Worm (Caenorhabditis elegans) whole organism, late embryonic: ENCODE data around the gene C23G10.1.

Experiments
- F13H6.1 ChIP-seq: sonication (generic microtip); optimal IDR thresholded peaks from 2 replicates; lab custom pipeline; 2016; ENCODE audit warnings: missing genetic modification characterization, missing compliant biosample characterization
- ahr-1 ChIP-seq: sonication (generic microtip); optimal IDR thresholded peaks from 2 replicates; lab custom pipeline; 2016; ENCODE audit warnings: missing genetic modification characterization, missing compliant biosample characterization
- ama-1 ChIP-seq: fragments of 150-350 bp; optimal IDR thresholded peaks from 2 replicates; lab custom pipeline; 2014
- ceh-14 ChIP-seq: sonication (generic microtip); optimal IDR thresholded peaks from 2 replicates; lab custom pipeline; 2016; ENCODE audit warnings: missing genotype, missing genetic modification characterization, missing compliant biosample characterization
- ceh-18 ChIP-seq: sonication (generic microtip); optimal IDR thresholded peaks from 2 replicates; lab custom pipeline; 2016; ENCODE audit warnings: missing genetic modification characterization, missing compliant biosample characterization
- ceh-19 ChIP-seq: fragments of 200-800 bp; sonication (Bioruptor generic); optimal IDR thresholded peaks from 2 replicates; lab custom pipeline; 2018; ENCODE audit warnings: mild to moderate bottlenecking, missing genetic modification characterization, missing compliant biosample characterization
- ceh-2 ChIP-seq: sonication (generic microtip); optimal IDR thresholded peaks from 2 replicates; lab custom pipeline; 2016; ENCODE audit warnings: missing genotype, missing genetic modification characterization, missing compliant biosample characterization
- ceh-22 ChIP-seq: sonication (generic microtip); optimal IDR thresholded peaks from 2 replicates; lab custom pipeline; 2017; ENCODE audit warnings: missing biosample characterization, missing genetic modification characterization
- ceh-31 ChIP-seq: sonication (generic microtip); optimal IDR thresholded peaks from 2 replicates; lab custom pipeline; 2016; ENCODE audit warnings: missing genetic modification characterization, missing compliant biosample characterization
- ceh-48 ChIP-seq: sonication (generic microtip); optimal IDR thresholded peaks from 2 replicates; lab custom pipeline; 2016; ENCODE audit warnings: missing genetic modification characterization, inconsistent platforms, missing compliant biosample characterization
- ceh-9 ChIP-seq: sonication (generic microtip); optimal IDR thresholded peaks from 2 replicates; lab custom pipeline; 2016; ENCODE audit warnings: mild to moderate bottlenecking, missing genetic modification characterization, inconsistent platforms, missing compliant biosample characterization
- elt-2 ChIP-seq: sonication (generic microtip); optimal IDR thresholded peaks from 2 replicates; lab custom pipeline; 2016; ENCODE audit warnings: missing genetic modification reagents, missing genetic modification characterization, missing compliant biosample characterization
- ets-4 ChIP-seq: sonication (generic microtip); optimal IDR thresholded peaks from 2 replicates; lab custom pipeline; 2016; ENCODE audit warnings: missing genetic modification characterization, missing compliant biosample characterization
- fkh-10 ChIP-seq: fragments of 150-350 bp; optimal IDR thresholded peaks from 2 replicates; lab custom pipeline; 2014; ENCODE audit warnings: missing biosample characterization, missing genetic modification reagents, missing genetic modification characterization
- fkh-6 ChIP-seq: sonication (generic microtip); optimal IDR thresholded peaks from 2 replicates; lab custom pipeline; 2016; ENCODE audit warnings: missing genetic modification characterization, missing compliant biosample characterization
- gmeb-2 ChIP-seq: sonication (generic microtip); optimal IDR thresholded peaks from 2 replicates; lab custom pipeline; 2016; ENCODE audit warnings: missing genetic modification characterization, inconsistent platforms, missing compliant biosample characterization
- hlh-13 ChIP-seq: fragments of 200-800 bp; sonication (Bioruptor generic); optimal IDR thresholded peaks from 2 replicates; lab custom pipeline; 2018; ENCODE audit warnings: mild to moderate bottlenecking, missing genetic modification characterization, missing compliant biosample characterization
- hlh-30 ChIP-seq: sonication (generic microtip); optimal IDR thresholded peaks from 2 replicates; lab custom pipeline; 2017; ENCODE audit warnings: antibody characterized with exemption, missing genetic modification characterization, missing compliant biosample characterization; ENCODE audit not compliant: insufficient read depth
- hlh-6 ChIP-seq: sonication (generic microtip); optimal IDR thresholded peaks from 2 replicates; lab custom pipeline; 2016; ENCODE audit warnings: missing genotype, missing genetic modification characterization, missing compliant biosample characterization
- hlh-8 ChIP-seq: sonication (generic microtip); optimal IDR thresholded peaks from 2 replicates; lab custom pipeline; 2016; ENCODE audit warnings: missing genotype, missing genetic modification characterization, missing compliant biosample characterization
- lim-6 ChIP-seq: sonication (generic microtip); optimal IDR thresholded peaks from 2 replicates; lab custom pipeline; 2016; ENCODE audit warnings: missing genetic modification characterization, missing compliant biosample characterization
- mec-3 ChIP-seq: sonication (generic microtip); optimal IDR thresholded peaks from 2 replicates; lab custom pipeline; 2016; ENCODE audit warnings: borderline replicate concordance, missing genetic modification characterization, missing compliant biosample characterization
- nfya-1 ChIP-seq: sonication (generic microtip); optimal IDR thresholded peaks from 2 replicates; lab custom pipeline; 2017; ENCODE audit warnings: missing genetic modification characterization, mild to moderate bottlenecking, missing compliant biosample characterization, antibody characterized with exemption, moderate library complexity
- nhr-11 ChIP-seq: fragments of 150-350 bp; optimal IDR thresholded peaks from 2 replicates; lab custom pipeline; 2014; ENCODE audit warnings: missing biosample characterization, missing genetic modification characterization
- odd-2 ChIP-seq: sonication (generic microtip); optimal IDR thresholded peaks from 2 replicates; lab custom pipeline; 2017; ENCODE audit warnings: antibody characterized with exemption, mild to moderate bottlenecking, missing genetic modification characterization, missing compliant biosample characterization
- pat-9 ChIP-seq: fragments of 200-800 bp; sonication (Bioruptor generic); optimal IDR thresholded peaks from 2 replicates; lab custom pipeline; 2018; ENCODE audit warnings: mild to moderate bottlenecking, missing genetic modification characterization, moderate library complexity, missing compliant biosample characterization
- pha-2 ChIP-seq: sonication (generic microtip); optimal IDR thresholded peaks from 2 replicates; lab custom pipeline; 2017; ENCODE audit warnings: mild to moderate bottlenecking, missing genetic modification characterization, missing compliant biosample characterization
- pha-4 ChIP-seq: fragments of 150-350 bp; optimal IDR thresholded peaks from 2 replicates; lab custom pipeline; 2018; ENCODE audit warnings: missing biosample characterization, missing genetic modification reagents, missing genetic modification characterization
- pqm-1 ChIP-seq: sonication (generic microtip); optimal IDR thresholded peaks from 2 replicates; lab custom pipeline; 2016; ENCODE audit warnings: missing genetic modification characterization, missing compliant biosample characterization
- ref-2 ChIP-seq: sonication (generic microtip); optimal IDR thresholded peaks from 2 replicates; lab custom pipeline; 2016; ENCODE audit warnings: missing genetic modification characterization, missing compliant biosample characterization
- rnt-1 ChIP-seq: sonication (generic microtip); optimal IDR thresholded peaks from 2 replicates; lab custom pipeline; 2016; ENCODE audit warnings: missing genetic modification characterization, missing compliant biosample characterization
- sox-4 ChIP-seq: sonication (generic microtip); optimal IDR thresholded peaks from 2 replicates; lab custom pipeline; 2017; ENCODE audit warnings: mild to moderate bottlenecking, missing genetic modification characterization, inconsistent platforms, missing compliant biosample characterization
- tbx-2 ChIP-seq: sonication (generic microtip); optimal IDR thresholded peaks from 2 replicates; lab custom pipeline; 2016; ENCODE audit warnings: missing genetic modification characterization, missing compliant biosample characterization
- unc-42 ChIP-seq: sonication (generic microtip); optimal IDR thresholded peaks from 2 replicates; lab custom pipeline; 2016; ENCODE audit warnings: missing genotype, missing genetic modification characterization, missing compliant biosample characterization
- unc-55 ChIP-seq: sonication (generic microtip); optimal IDR thresholded peaks from 2 replicates; lab custom pipeline; 2017; ENCODE audit warnings: missing biosample characterization, missing genetic modification reagents, missing genetic modification characterization
- unc-86 ChIP-seq: sonication (generic microtip); optimal IDR thresholded peaks from 2 replicates; lab custom pipeline; 2016; ENCODE audit warnings: missing genetic modification characterization, missing compliant biosample characterization

Gene C23G10.1

ce11 chrIII:6195718-6196117, 13.4 kb upstream of the C23G10.1 start:
- TF ChIP-seq pat-9 (tag; lab: Kevin White, UChicago) = no peak
- TF ChIP-seq unc-42 (tag; lab: Kevin White, UChicago) = no peak
- TF ChIP-seq sox-4 (tag; lab: Kevin White, UChicago) = no peak
- no peak for TF ChIP-seq odd-2
- TF ChIP-seq ceh-31 (tag; lab: Kevin White, UChicago) = no peak
- TF ChIP-seq ref-2 (tag; lab: Kevin White, UChicago) = no peak
- TF ChIP-seq ceh-48 (tag; lab: Kevin White, UChicago) = no peak
- TF ChIP-seq ets-4 (tag; lab: Kevin White, UChicago) = no peak
- TF ChIP-seq hlh-8 = no peak
- TF ChIP-seq pha-2 (tag; lab: Kevin White, UChicago) = no peak
- TF ChIP-seq ahr-1 (tag; lab: Kevin White, UChicago) = no peak

ce11 chrIII:6198378-6199234, 10.5 kb upstream of the C23G10.1 start, which contains the start of the genes C23G10.7 and rpn-2:
C23G10.7 (minus strand) TSS chrIII:6198414.
rpn-2 (plus strand) TSS chrIII:6199184.
- TF ChIP-seq ceh-9 (tag; lab: Kevin White, UChicago) (no peak), rnt-1 (tag; lab: Kevin White, UChicago) (peak; percentile 40), unc-42 (tag; lab: Kevin White, UChicago) (peak; percentile 10), ceh-48 (tag; lab: Kevin White, UChicago) (peak; percentile 23), nfya-1 (tag; lab: Kevin White, UChicago) (peak; percentile 17)

ce11 chrIII:6201325-6201724, 7.8 kb upstream of the C23G10.1 start:
- TF ChIP-seq fkh-6 = no peak
- no peak for TF ChIP-seq ceh-2 (tag; lab: Kevin White, UChicago)
- no peak for TF ChIP-seq pha-4
- TF ChIP-seq gmeb-2 (tag; lab: Kevin White, UChicago) = no peak
- TF ChIP-seq sox-4 (tag; lab: Kevin White, UChicago) = no peak
- no peak for TF ChIP-seq fkh-10 (GFP tag; lab: Kevin White, UChicago)
- TF ChIP-seq unc-86 (tag; lab: Kevin White, UChicago) = no peak
- no peak for TF ChIP-seq ama-1 (lab: Kevin White, UChicago)
- no peak for TF ChIP-seq hlh-6 (tag; lab: Kevin White, UChicago)
- TF ChIP-seq mec-3 (tag; lab: Kevin White, UChicago) = no peak

ce11 chrIII:6202440-6202839, 6.6 kb upstream of the C23G10.1 start:
- TF ChIP-seq lim-6 (tag; lab: Kevin White, UChicago) = no peak
- TF ChIP-seq mec-3 (tag; lab: Kevin White, UChicago) = no peak
- TF ChIP-seq nhr-11 (tag; lab: Kevin White, UChicago) = no peak
- TF ChIP-seq ceh-22 (tag; lab: Kevin White, UChicago) = no peak
- TF ChIP-seq pha-4 = no peak
- no peak for TF ChIP-seq ceh-2 (tag; lab: Kevin White, UChicago)
- no peak for TF ChIP-seq ceh-19 (GFP tag; lab: Kevin White, UChicago)
- no peak for TF ChIP-seq unc-55
- no peak for TF ChIP-seq ceh-14 (tag; lab: Kevin White, UChicago)
- TF ChIP-seq ceh-31 (tag; lab: Kevin White, UChicago) = no peak
- no peak for TF ChIP-seq ets-4 (tag; lab: Kevin White, UChicago)

ce11 chrIII:6206161-6206853, 2.8 kb upstream of the C23G10.1 start, which contains the start of the genes sna-3 and rps-3:
sna-3 (minus strand) TSS chrIII:6206211.
rps-3 (plus strand) TSS chrIII:6206803.
- TF ChIP-seq nfya-1 (tag; lab: Kevin White, UChicago) (peak; percentile 82), pqm-1 (tag; lab: Kevin White, UChicago) (no peak), F13H6.1 (tag; lab: Kevin White, UChicago) (no peak), unc-55 (peak; percentile 16), ceh-31 (tag; lab: Kevin White, UChicago) (peak; percentile 78), rnt-1 (tag; lab: Kevin White, UChicago) (peak; percentile 63), unc-42 (tag; lab: Kevin White, UChicago) (peak; percentile 39), ceh-18 (tag; lab: Kevin White, UChicago) (peak; percentile 33), elt-2 (tag; lab: Kevin White, UChicago) (peak; percentile 2), hlh-30 (tag; lab: Kevin White, UChicago) (peak; percentile 81), hlh-13 (GFP tag; lab: Kevin White, UChicago) (no peak), tbx-2 (tag; lab: Kevin White, UChicago) (peak; percentile 32)
- TF ChIP-seq, all 69 proteins: peak for 9
